Fruit fly (Drosophila melanogaster): Measurements from ENCODE around the gene CG7694.

DNA sequence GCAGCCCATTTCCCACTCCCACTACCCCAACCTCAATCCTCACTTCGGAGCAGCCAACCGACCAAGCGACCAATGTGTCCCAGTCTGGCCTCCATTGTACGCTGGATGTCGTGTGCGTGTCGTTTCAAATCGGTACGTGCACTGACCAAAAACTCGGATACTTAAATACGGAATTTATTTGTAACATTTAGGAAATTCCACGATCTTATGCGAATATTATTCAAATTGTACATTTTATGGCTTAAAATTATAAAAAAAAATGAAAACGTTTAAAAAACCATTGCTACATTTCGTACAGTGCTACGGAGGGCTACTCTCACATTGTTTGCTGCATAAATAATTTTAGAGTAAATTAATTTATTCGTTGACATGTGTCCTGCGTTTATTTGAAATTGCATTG, 51.6 kb downstream of the CG7694 start:
- TF ChIP-seq br (GFP tag; optimal IDR thresholded peaks at IDR 0.05) (no peak), sv (GFP tag; optimal IDR thresholded peaks at IDR 0.05) (no peak), Sp1 (GFP tag; optimal IDR thresholded peaks at IDR 0.05) (no peak), CG9705 (GFP tag; optimal IDR thresholded peaks at IDR 0.05) (no peak), fru (GFP tag; optimal IDR thresholded peaks at IDR 0.05) (no peak), jim (GFP tag; optimal IDR thresholded peaks at IDR 0.05) (no peak), usp (GFP tag; optimal IDR thresholded peaks at IDR 0.05) (no peak), sage (GFP tag; optimal IDR thresholded peaks at IDR 0.05) (no peak), OdsH (GFP tag; optimal IDR thresholded peaks at IDR 0.05) (no peak), psq (GFP tag; optimal IDR thresholded peaks at IDR 0.05) (no peak), pan (optimal IDR thresholded peaks at IDR 0.05) (no peak)

All from whole organism, wandering third instar larva.